Fruit fly (Drosophila melanogaster): ENCODE data around the gene GstD2.

Gene GstD2

dm6 chr3R:12406235-12407196 lies 34.7 kb downstream of the GstD2 start, which contains the start of gene CG5167 (continued):
- TF ChIP-seq Hmr (GFP tag; optimal IDR thresholded peaks at IDR 0.05), result peak; percentile 35
- TF ChIP-seq lmd (GFP tag; IDR thresholded peaks at IDR 0.05), result peak; percentile 16; the same call in 1 of the 2 replicates
- TF ChIP-seq Vsx1 (GFP tag; optimal IDR thresholded peaks at IDR 0.05), result peak; percentile 9
- TF ChIP-seq bowl (GFP tag; IDR thresholded peaks at IDR 0.05), result no peak
- 0 out of 4 replicates have a peak, but pooled peaks have one; percentile 25 for TF ChIP-seq chinmo (GFP tag; IDR thresholded peaks at IDR 0.05; ENCODE audit: partially characterized antibody)
- no peak for TF ChIP-seq Aef1 (GFP tag; IDR thresholded peaks at IDR 0.05)
- peak; percentile 76 for TF ChIP-seq CG34376 (GFP tag; optimal IDR thresholded peaks at IDR 0.05)
- TF ChIP-seq CG17186 (GFP tag; optimal IDR thresholded peaks at IDR 0.05), result no peak
- peak; percentile 61 for TF ChIP-seq CG2678 (tag; optimal IDR thresholded peaks at IDR 0.05)
- TF ChIP-seq vvl (GFP tag; IDR thresholded peaks at IDR 0.05), result peak; percentile 49; the same call in 1 of the 2 replicates
- peak; percentile 64 for TF ChIP-seq CG2712 (tag; optimal IDR thresholded peaks at IDR 0.05)
- peak; percentile 38 for TF ChIP-seq Meics (GFP tag; optimal IDR thresholded peaks at IDR 0.05)
- TF ChIP-seq hbn (GFP tag; IDR thresholded peaks at IDR 0.05; ENCODE audit: partially characterized antibody), result 0 out of 2 replicates have a peak, but pooled peaks have one; percentile 17
- TF ChIP-seq dysf (GFP tag; IDR thresholded peaks at IDR 0.05), result 0 out of 3 replicates have a peak, but pooled peaks have one; percentile 22

- TF ChIP-seq CG34422 (GFP tag; IDR thresholded peaks at IDR 0.05) (peak; percentile 84; the same call in 2 of the 3 replicates), Usf (GFP tag; optimal IDR thresholded peaks at IDR 0.05) (no peak), Hand (GFP tag; optimal IDR thresholded peaks at IDR 0.05) (no peak), CG14860 (GFP tag; IDR thresholded peaks at IDR 0.05; ENCODE audit: partially characterized antibody) (peak; percentile 27; the same call in 2 of the 3 replicates), Hr3 (GFP tag; optimal IDR thresholded peaks at IDR 0.05) (no peak), zfh2 (GFP tag; optimal IDR thresholded peaks at IDR 0.05) (no peak), gsb (GFP tag; IDR thresholded peaks at IDR 0.05) (no peak), phol (tag; optimal IDR thresholded peaks at IDR 0.05) (no peak), pfk (GFP tag; optimal IDR thresholded peaks at IDR 0.05) (no peak), CG12391 (tag; optimal IDR thresholded peaks at IDR 0.05) (peak; percentile 35), CG11456 (GFP tag; IDR thresholded peaks at IDR 0.05) (no peak), CG7556 (GFP tag; optimal IDR thresholded peaks at IDR 0.05) (no peak), al (GFP tag; IDR thresholded peaks at IDR 0.05) (no peak), kah (GFP tag; optimal IDR thresholded peaks at IDR 0.05) (peak; percentile 17), CG18262 (tag; optimal IDR thresholded peaks at IDR 0.05) (no peak), dan (GFP tag; IDR thresholded peaks at IDR 0.05) (no peak), CG8944 (GFP tag; optimal IDR thresholded peaks at IDR 0.05) (no peak), cas (GFP tag; IDR thresholded peaks at IDR 0.05) (no peak), CG12769 (tag; optimal IDR thresholded peaks at IDR 0.05) (no peak), CG18011 (GFP tag; optimal IDR thresholded peaks at IDR 0.05) (no peak), CG7271 (tag; optimal IDR thresholded peaks at IDR 0.05) (no peak), CG10267 (tag; optimal IDR thresholded peaks at IDR 0.05) (peak; percentile 62), CG1603 (tag; optimal IDR thresholded peaks at IDR 0.05) (peak; percentile 76), fru (optimal IDR thresholded peaks at IDR 0.05) (no peak), gro (GFP tag; optimal IDR thresholded peaks at IDR 0.05) (peak; percentile 32), Side (GFP tag; optimal IDR thresholded peaks at IDR 0.05) (no peak), CG15479 (GFP tag; optimal IDR thresholded peaks at IDR 0.05) (no peak), nom (GFP tag; optimal IDR thresholded peaks at IDR 0.05) (peak; percentile 45), CG8359 (GFP tag; optimal IDR thresholded peaks at IDR 0.05; ENCODE audit: borderline replicate concordance) (no peak), rib (GFP tag; IDR thresholded peaks at IDR 0.05) (no peak), usp (GFP tag; optimal IDR thresholded peaks at IDR 0.05) (no peak), CG6254 (GFP tag; optimal IDR thresholded peaks at IDR 0.05) (no peak), Scr (GFP tag; IDR thresholded peaks at IDR 0.05; ENCODE audit: partially characterized antibody) (peak; percentile 65)
Observed at dm6 chr3R:12408160-12408559, 36.4 kb downstream of the GstD2 start, which contains the start of gene CG5196. CG5196 (plus strand) TSS chr3R:12408316.

Data from whole organism, embryonic.